Fruit fly (Drosophila melanogaster): ENCODE data around the gene CG15719.

DNA sequence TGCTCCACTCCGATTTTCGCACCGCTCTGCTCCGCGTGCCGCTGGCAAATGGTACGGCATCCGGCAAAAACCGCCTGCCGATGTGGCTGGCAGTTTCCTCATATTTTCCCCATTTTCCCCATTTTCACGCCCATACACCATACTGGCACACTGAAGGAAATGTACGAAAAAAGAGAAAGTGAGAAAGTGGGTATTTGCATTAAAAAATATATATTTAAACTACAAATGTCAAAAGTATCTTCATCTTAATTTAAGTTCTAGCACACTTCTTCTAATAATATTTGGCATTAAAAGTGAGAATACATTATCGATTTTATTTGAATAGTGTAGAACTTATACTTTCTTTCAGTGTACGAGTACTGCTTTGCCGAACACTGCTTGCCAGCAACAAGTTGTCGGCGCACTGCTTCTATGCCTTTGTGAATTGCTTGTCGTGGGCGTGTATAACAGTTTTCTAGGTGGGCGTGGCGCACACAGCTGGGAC is 47.2 kb downstream of the CG15719 start, which contains the start of gene hec:
- TF ChIP-seq lola (GFP tag; optimal IDR thresholded peaks at IDR 0.05) (no peak), Sp1 (GFP tag; optimal IDR thresholded peaks at IDR 0.05) (no peak), dmrt93B (GFP tag; optimal IDR thresholded peaks at IDR 0.05) (no peak), OdsH (GFP tag; optimal IDR thresholded peaks at IDR 0.05) (no peak), psq (GFP tag; optimal IDR thresholded peaks at IDR 0.05) (no peak), rgr (GFP tag; optimal IDR thresholded peaks at IDR 0.05) (no peak), foxo (GFP tag; optimal IDR thresholded peaks at IDR 0.05) (no peak), h (GFP tag; optimal IDR thresholded peaks at IDR 0.05) (no peak), N (GFP tag; optimal IDR thresholded peaks at IDR 0.05) (no peak)

Measured in whole organism, wandering third instar larva.